Worm (Caenorhabditis elegans) whole organism, early embryonic: ENCODE results near the gene T05C1.5.

Source experiments
- B0310.2 ChIP-seq: sonication (generic microtip); optimal IDR thresholded peaks from 2 replicates; lab custom pipeline; 2016; ENCODE audit warnings: mild to moderate bottlenecking, missing genetic modification characterization, missing compliant biosample characterization
- F13C5.2 ChIP-seq: sonication (generic microtip); optimal IDR thresholded peaks from 2 replicates; lab custom pipeline; 2017; ENCODE audit warnings: mild to moderate bottlenecking, missing genetic modification characterization, inconsistent platforms, missing compliant biosample characterization
- aly-1 ChIP-seq: sonication (generic microtip); optimal IDR thresholded peaks from 2 replicates; lab custom pipeline; 2016; ENCODE audit warnings: missing genetic modification characterization, missing compliant biosample characterization
- ama-1 ChIP-seq: fragments of 150-350 bp; optimal IDR thresholded peaks from 2 replicates; lab custom pipeline; 2014
- ceh-13 ChIP-seq: fragments of 200-800 bp; sonication (Bioruptor generic); optimal IDR thresholded peaks from 2 replicates; lab custom pipeline; 2018; ENCODE audit warnings: mild to moderate bottlenecking, missing genetic modification characterization, missing compliant biosample characterization
- ceh-36 ChIP-seq: sonication (generic microtip); optimal IDR thresholded peaks from 2 replicates; lab custom pipeline; 2016; ENCODE audit warnings: missing genetic modification characterization, inconsistent platforms, missing compliant biosample characterization
- ets-7 ChIP-seq: sonication (generic microtip); optimal IDR thresholded peaks from 2 replicates; lab custom pipeline; 2016; ENCODE audit warnings: missing genotype, missing genetic modification characterization, missing compliant biosample characterization
- flt-1 ChIP-seq: fragments of 200-800 bp; sonication (Bioruptor generic); IDR thresholded peaks from 2 replicates; pipeline ENCODE4 v1.3.6; 2022; ENCODE audit warnings: missing genetic modification characterization, missing compliant biosample characterization
- hmbx-1 ChIP-seq: sonication (generic microtip); optimal IDR thresholded peaks from 2 replicates; lab custom pipeline; 2016; ENCODE audit warnings: mild to moderate bottlenecking, missing genetic modification characterization, missing compliant biosample characterization
- hmg-4 ChIP-seq: fragments of 200-800 bp; sonication (Bioruptor generic); optimal IDR thresholded peaks from 2 replicates; lab custom pipeline; 2018; ENCODE audit warnings: mild to moderate bottlenecking, missing genetic modification characterization, missing compliant biosample characterization
- hnd-1 ChIP-seq: sonication (generic microtip); optimal IDR thresholded peaks from 2 replicates; lab custom pipeline; 2016; ENCODE audit warnings: missing genetic modification characterization, missing compliant biosample characterization
- pes-1 ChIP-seq: fragments of 200-800 bp; sonication (Bioruptor generic); IDR thresholded peaks from 2 replicates; pipeline ENCODE4 v1.3.6; 2022; ENCODE audit warnings: missing genetic modification reagents, missing genetic modification characterization, missing compliant biosample characterization
- scrt-1 ChIP-seq: fragments of 200-800 bp; sonication (Bioruptor generic); IDR thresholded peaks from 2 replicates; pipeline ENCODE4 v1.3.6; 2022; ENCODE audit warnings: missing genetic modification characterization, missing compliant biosample characterization
- sea-1 ChIP-seq: fragments of 200-800 bp; sonication (Bioruptor generic); conservative IDR thresholded peaks from 2 replicates; pipeline ENCODE4 v1.3.6; 2022; ENCODE audit warnings: missing genetic modification characterization, missing compliant biosample characterization
- tbx-11 ChIP-seq: fragments of 200-800 bp; sonication (Bioruptor generic); IDR thresholded peaks from 2 replicates; pipeline ENCODE4 v1.3.6; 2022; ENCODE audit warnings: missing genetic modification characterization, missing compliant biosample characterization
- tbx-37 ChIP-seq: fragments of 200-800 bp; sonication (Bioruptor generic); conservative IDR thresholded peaks from 2 replicates; pipeline ENCODE4 v1.3.6; 2022; ENCODE audit warnings: missing genetic modification reagents, missing genetic modification characterization, missing compliant biosample characterization
- tra-4 ChIP-seq: sonication (generic microtip); optimal IDR thresholded peaks from 2 replicates; lab custom pipeline; 2017; ENCODE audit warnings: missing genetic modification characterization, missing compliant biosample characterization

The T05C1.5 gene

DNA sequence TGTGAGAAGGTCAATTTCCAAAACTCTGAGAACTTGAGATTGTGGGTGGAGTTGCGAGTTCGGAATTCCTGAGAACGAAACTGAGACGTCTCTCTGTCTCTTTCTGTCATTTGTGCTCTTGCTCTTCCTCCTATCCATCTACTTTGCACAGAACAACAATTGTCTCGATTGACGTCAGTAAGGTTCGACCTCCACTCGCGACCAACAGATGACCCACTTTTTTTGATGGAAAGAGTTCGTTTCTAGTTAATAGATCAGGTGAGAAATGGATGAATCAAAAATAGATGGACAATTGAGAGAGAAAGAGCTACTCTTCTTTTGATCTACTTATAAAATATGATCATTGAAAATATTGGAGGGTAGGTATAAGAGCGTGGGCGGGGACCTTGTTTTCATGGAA, 3.9 kb upstream of the T05C1.5 start:
- no peak for TF ChIP-seq aly-1 (tag; lab: Kevin White, UChicago)
- no peak for TF ChIP-seq tra-4 (tag; lab: Kevin White, UChicago)
- no peak for TF ChIP-seq flt-1 (GFP tag; lab: Robert Waterston, UW)
- TF ChIP-seq ceh-36 (tag; lab: Kevin White, UChicago) = no peak
- TF ChIP-seq B0310.2 (tag; lab: Kevin White, UChicago) = no peak
- no peak for TF ChIP-seq scrt-1
- no peak for TF ChIP-seq hmg-4 (GFP tag; lab: Kevin White, UChicago)
- TF ChIP-seq ets-7 = no peak
- no peak for TF ChIP-seq sea-1
- no peak for TF ChIP-seq ceh-13 (GFP tag; lab: Kevin White, UChicago)
- no peak for TF ChIP-seq F13C5.2 (tag; lab: Kevin White, UChicago)
- no peak for TF ChIP-seq hmbx-1

ce11 chrII:4489288-4489687, 1.3 kb downstream of the T05C1.5 start, which contains the start of gene T05C1.3:
TSS of gene T05C1.3 (minus strand) at chrII:4489388.
- no peak for TF ChIP-seq ets-7
- no peak for TF ChIP-seq tbx-37 (GFP tag; lab: Robert Waterston, UW)
- TF ChIP-seq flt-1 (GFP tag; lab: Robert Waterston, UW) = no peak
- TF ChIP-seq hmbx-1 = no peak
- TF ChIP-seq hnd-1 (tag; lab: Kevin White, UChicago) = no peak
- no peak for TF ChIP-seq B0310.2 (tag; lab: Kevin White, UChicago)
- no peak for TF ChIP-seq ceh-36 (tag; lab: Kevin White, UChicago)
- TF ChIP-seq ama-1 (lab: Kevin White, UChicago) = no peak
- no peak for TF ChIP-seq sea-1
- TF ChIP-seq ceh-13 (GFP tag; lab: Kevin White, UChicago) = no peak

DNA sequence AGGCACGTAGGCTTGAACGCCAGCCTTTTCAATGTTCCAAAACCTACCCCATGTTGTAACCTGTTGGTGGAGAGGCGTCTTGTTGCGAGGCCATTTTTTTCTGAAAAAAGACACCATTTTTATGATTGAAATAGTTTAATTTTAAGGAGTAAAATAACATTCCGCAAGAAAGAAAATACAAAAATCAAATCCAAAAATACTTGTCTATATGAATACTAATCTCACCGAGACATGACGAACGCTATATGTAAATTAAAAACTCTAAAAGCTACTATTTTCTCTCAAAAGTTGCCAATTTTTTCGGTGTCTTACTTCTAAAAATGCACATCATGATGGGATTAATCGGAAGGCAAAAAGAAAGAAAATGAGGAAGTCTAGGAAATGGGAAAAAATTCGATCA, 8.6 kb downstream of the T05C1.5 start, which contains the start of gene T05C1.2:
Gene T05C1.2, minus strand, starts transcription at position 101 of the 400 bp plus-strand sequence.
- TF ChIP-seq flt-1 (GFP tag; lab: Robert Waterston, UW) (no peak), tbx-11 (no peak), hmg-4 (GFP tag; lab: Kevin White, UChicago) (no peak), ama-1 (lab: Kevin White, UChicago) (no peak), scrt-1 (no peak), tra-4 (tag; lab: Kevin White, UChicago) (no peak)

DNA sequence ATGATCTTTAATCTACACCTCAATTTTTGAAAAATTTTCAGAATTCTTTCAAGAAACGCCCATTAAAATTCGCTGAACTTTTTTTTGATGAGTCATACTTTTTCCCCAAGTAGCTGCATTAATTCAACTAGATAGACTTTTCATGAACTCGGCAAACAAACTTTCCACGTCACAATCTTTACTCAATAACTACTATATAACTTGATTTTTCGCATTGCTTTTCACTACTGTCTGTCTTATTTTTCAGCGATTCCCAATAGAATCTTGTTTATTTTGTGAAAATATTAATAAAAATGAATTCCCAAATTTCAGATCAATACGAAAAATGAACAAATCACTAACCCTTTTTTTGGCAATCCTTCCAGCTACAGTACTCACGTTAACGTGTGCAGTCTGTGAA, 12.3 kb downstream of the T05C1.5 start, which contains the start of gene T05C1.1:
Gene T05C1.1, plus strand, starts transcription at position 301 of the 400 bp plus-strand sequence.
- no peak for TF ChIP-seq hnd-1 (tag; lab: Kevin White, UChicago)
- TF ChIP-seq ceh-13 (GFP tag; lab: Kevin White, UChicago) = no peak
- no peak for TF ChIP-seq F13C5.2 (tag; lab: Kevin White, UChicago)
- TF ChIP-seq sea-1 = no peak
- TF ChIP-seq hmg-4 (GFP tag; lab: Kevin White, UChicago) = no peak
- no peak for TF ChIP-seq aly-1 (tag; lab: Kevin White, UChicago)
- no peak for TF ChIP-seq ets-7
- TF ChIP-seq tra-4 (tag; lab: Kevin White, UChicago) = no peak
- no peak for TF ChIP-seq ama-1 (lab: Kevin White, UChicago)

DNA sequence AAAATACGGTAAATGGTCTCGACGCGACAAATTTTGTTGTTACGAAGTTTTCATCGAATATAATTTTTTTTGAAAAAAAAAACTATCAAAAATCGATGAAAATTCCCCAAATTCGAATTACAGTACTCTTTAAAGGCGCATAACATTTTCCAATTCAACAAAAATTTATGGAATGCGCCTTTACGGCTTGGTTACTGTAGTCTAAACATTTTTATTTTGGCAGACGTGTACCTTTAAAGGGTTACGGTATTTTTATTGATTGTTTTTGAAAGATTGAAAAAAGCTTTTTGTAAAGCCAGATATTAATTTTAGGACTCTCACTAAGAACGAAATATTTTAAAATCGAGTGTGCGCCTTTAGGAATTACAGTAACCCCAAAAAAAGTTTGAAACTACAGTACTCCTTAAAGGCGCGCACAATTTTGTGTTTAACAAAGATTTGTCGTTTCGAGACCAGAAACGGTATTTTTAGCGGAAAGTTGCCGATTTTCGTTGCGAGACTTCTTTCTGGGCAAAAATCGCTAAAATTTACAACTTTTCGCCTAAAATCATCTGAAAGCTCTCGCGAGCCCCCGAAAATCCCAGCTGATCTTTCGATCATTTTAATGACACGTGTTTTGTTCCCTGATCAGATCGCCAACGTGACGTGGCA, 16.5 kb downstream of the T05C1.5 start:
- TF ChIP-seq ets-7 = no peak

- TF ChIP-seq scrt-1 (no peak), flt-1 (GFP tag; lab: Robert Waterston, UW) (no peak), aly-1 (tag; lab: Kevin White, UChicago) (no peak), pes-1 (GFP tag; lab: Robert Waterston, UW) (no peak), tbx-11 (no peak), F13C5.2 (tag; lab: Kevin White, UChicago) (no peak), tbx-37 (GFP tag; lab: Robert Waterston, UW) (no peak), hmg-4 (GFP tag; lab: Kevin White, UChicago) (no peak), hnd-1 (tag; lab: Kevin White, UChicago) (no peak), ets-7 (no peak), tra-4 (tag; lab: Kevin White, UChicago) (no peak), ceh-36 (tag; lab: Kevin White, UChicago) (no peak)
These were observed 19.5 kb downstream of the T05C1.5 start, which contains the start of gene W06B4.1 for ce11 chrII:4470972-4471645. TSS of gene W06B4.1 (plus strand) at chrII:4471595.

DNA sequence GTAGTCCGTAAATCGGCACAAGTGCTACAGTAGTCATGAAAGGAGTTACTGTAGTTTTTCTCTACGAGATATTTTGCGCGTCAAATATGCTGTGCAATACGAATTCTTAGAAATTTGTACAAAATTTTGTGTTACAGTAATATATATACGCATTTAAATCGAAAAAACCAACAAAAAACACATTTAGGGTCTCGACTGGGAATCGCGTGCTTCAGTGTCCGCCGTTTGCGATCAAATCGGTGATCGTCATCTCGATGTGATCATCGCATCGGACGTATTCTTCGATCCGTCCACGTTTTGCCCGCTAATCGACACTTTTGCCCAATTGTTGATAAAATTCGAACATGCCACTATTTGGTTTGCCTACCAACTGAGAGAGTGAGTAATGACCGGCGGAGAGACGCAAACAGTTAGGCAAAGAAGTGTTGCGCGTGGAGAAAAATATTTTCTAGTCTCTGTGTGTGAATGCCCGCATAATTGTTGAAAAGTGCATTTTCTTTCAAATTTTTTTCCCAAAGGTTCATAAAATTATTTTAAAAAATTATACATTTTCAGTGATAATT, 21.7 kb downstream of the T05C1.5 start:
- TF ChIP-seq B0310.2 (tag; lab: Kevin White, UChicago) = no peak
- no peak for TF ChIP-seq flt-1 (GFP tag; lab: Robert Waterston, UW)
- TF ChIP-seq aly-1 (tag; lab: Kevin White, UChicago) = no peak
- no peak for TF ChIP-seq sea-1
- no peak for TF ChIP-seq hmbx-1
- TF ChIP-seq pes-1 (GFP tag; lab: Robert Waterston, UW) = no peak
- no peak for TF ChIP-seq ceh-36 (tag; lab: Kevin White, UChicago)
- TF ChIP-seq F13C5.2 (tag; lab: Kevin White, UChicago) = no peak
- TF ChIP-seq ceh-13 (GFP tag; lab: Kevin White, UChicago) = no peak
- TF ChIP-seq tbx-11 = no peak
- no peak for TF ChIP-seq ets-7
- TF ChIP-seq hmg-4 (GFP tag; lab: Kevin White, UChicago) = no peak
- no peak for TF ChIP-seq hnd-1 (tag; lab: Kevin White, UChicago)
- no peak for TF ChIP-seq scrt-1
- no peak for TF ChIP-seq tra-4 (tag; lab: Kevin White, UChicago)
- TF ChIP-seq ama-1 (lab: Kevin White, UChicago) = no peak
